Worm (Caenorhabditis elegans): ENCODE data around the gene gcy-19.

gcy-19 gene

ce11 chrII:3248043-3248718 is 11.0 kb downstream of the gcy-19 start, which contains the start of the genes fbxc-50 and C17F4.2:
Gene fbxc-50 (minus strand): TSS chrII:3248123.
Gene C17F4.2 (plus strand): TSS chrII:3248668.
- TF ChIP-seq sma-9 (GFP tag; optimal IDR thresholded peaks at IDR 0.05) (no peak), sma-9 (tag; optimal IDR thresholded peaks at IDR 0.05) (no peak), mab-5 (tag; optimal IDR thresholded peaks at IDR 0.05) (no peak), ztf-1 (GFP tag; conservative IDR thresholded peaks at IDR 0.05) (no peak)

ce11 chrII:3247556-3247955 is 11.6 kb downstream of the gcy-19 start:
- TF ChIP-seq nhr-11 (tag; optimal IDR thresholded peaks at IDR 0.05): no peak
- no peak for TF ChIP-seq nhr-6 (tag; optimal IDR thresholded peaks at IDR 0.05)

ce11 chrII:3245836-3246235 is 13.3 kb downstream of the gcy-19 start, which contains the start of gene C17F4.7:
Gene C17F4.7 (minus strand): TSS chrII:3246015.
- TF ChIP-seq nhr-23 (tag; optimal IDR thresholded peaks at IDR 0.05) (no peak), crh-2 (tag; optimal IDR thresholded peaks at IDR 0.05) (peak; percentile 87), lin-13 (GFP tag; optimal IDR thresholded peaks at IDR 0.05) (no peak), sma-3 (GFP tag; optimal IDR thresholded peaks at IDR 0.05) (peak; percentile 9), F13H6.1 (tag; optimal IDR thresholded peaks at IDR 0.05) (peak; percentile 2), nhr-6 (tag; optimal IDR thresholded peaks at IDR 0.05) (no peak), aly-2 (tag; optimal IDR thresholded peaks at IDR 0.05) (no peak), lsy-2 (tag; optimal IDR thresholded peaks at IDR 0.05) (no peak), dmd-4 (tag; optimal IDR thresholded peaks at IDR 0.05) (no peak), skn-1 (tag; optimal IDR thresholded peaks at IDR 0.05) (no peak), nhr-25 (tag; optimal IDR thresholded peaks at IDR 0.05) (no peak), sma-9 (GFP tag; optimal IDR thresholded peaks at IDR 0.05) (peak; percentile 52), sma-9 (tag; optimal IDR thresholded peaks at IDR 0.05) (no peak), gmeb-1 (tag; optimal IDR thresholded peaks at IDR 0.05) (peak; percentile 29), snpc-4 (tag; optimal IDR thresholded peaks at IDR 0.05) (no peak), ztf-11 (tag; optimal IDR thresholded peaks at IDR 0.05) (no peak), fos-1 (tag; optimal IDR thresholded peaks at IDR 0.05) (peak; percentile 69)

ce11 chrII:3244758-3245157 is 14.4 kb downstream of the gcy-19 start:
- TF ChIP-seq peb-1 (tag; optimal IDR thresholded peaks at IDR 0.05) (no peak), lin-13 (GFP tag; optimal IDR thresholded peaks at IDR 0.05) (peak; percentile 6), fos-1 (tag; optimal IDR thresholded peaks at IDR 0.05) (peak; percentile 50), crh-2 (tag; optimal IDR thresholded peaks at IDR 0.05) (no peak)

ce11 chrII:3244070-3244469 is 15.1 kb downstream of the gcy-19 start, which contains the start of gene C17F4.12:
Gene C17F4.12 (minus strand): TSS chrII:3244170.
- no peak for TF ChIP-seq nhr-21 (tag; optimal IDR thresholded peaks at IDR 0.05)
- no peak for TF ChIP-seq egl-27 (tag; optimal IDR thresholded peaks at IDR 0.05)
- TF ChIP-seq nhr-23 (tag; optimal IDR thresholded peaks at IDR 0.05): no peak
- no peak for TF ChIP-seq gmeb-1 (tag; optimal IDR thresholded peaks at IDR 0.05)
- TF ChIP-seq nhr-25 (tag; optimal IDR thresholded peaks at IDR 0.05): no peak
- TF ChIP-seq nhr-237 (tag; optimal IDR thresholded peaks at IDR 0.05): no peak
- no peak for TF ChIP-seq dmd-4 (tag; optimal IDR thresholded peaks at IDR 0.05)
- no peak for TF ChIP-seq mab-5 (tag; optimal IDR thresholded peaks at IDR 0.05)
- TF ChIP-seq nhr-11 (tag; optimal IDR thresholded peaks at IDR 0.05): no peak
- TF ChIP-seq unc-55 (GFP tag; optimal IDR thresholded peaks at IDR 0.05): no peak
- no peak for TF ChIP-seq ceh-82 (tag; optimal IDR thresholded peaks at IDR 0.05)
- TF ChIP-seq nhr-77 (tag; optimal IDR thresholded peaks at IDR 0.05): no peak
- no peak for TF ChIP-seq mdl-1 (tag; optimal IDR thresholded peaks at IDR 0.05)
- TF ChIP-seq crh-2 (tag; optimal IDR thresholded peaks at IDR 0.05): no peak
- TF ChIP-seq ztf-4 (tag; optimal IDR thresholded peaks at IDR 0.05): no peak
- TF ChIP-seq R02D3.7 (tag; optimal IDR thresholded peaks at IDR 0.05): no peak
- TF ChIP-seq C34F6.9 (tag; optimal IDR thresholded peaks at IDR 0.05): no peak
- no peak for TF ChIP-seq zag-1 (tag; optimal IDR thresholded peaks at IDR 0.05)
- TF ChIP-seq ztf-1 (GFP tag; conservative IDR thresholded peaks at IDR 0.05): no peak

ce11 chrII:3241842-3242241 is 17.3 kb downstream of the gcy-19 start:
- TF ChIP-seq snpc-4 (tag; optimal IDR thresholded peaks at IDR 0.05): no peak
- peak; percentile 68 for TF ChIP-seq nhr-21 (tag; optimal IDR thresholded peaks at IDR 0.05)
- TF ChIP-seq blmp-1 (tag; optimal IDR thresholded peaks at IDR 0.05; ENCODE audit: insufficient read depth): peak; percentile 9

Data from whole organism, L2 larva.